Fruit fly (Drosophila melanogaster) whole organism, embryonic: Measurements from ENCODE around the gene Mur2B.

ENCODE experiments used
- Bgb ChIP-seq: fragments of 200-800 bp; sonication (Bioruptor generic); IDR thresholded peaks from 2 replicates; pipeline ENCODE4 v1.3.6; 2022; ENCODE audit warnings: missing biosample characterization, missing genetic modification characterization; ENCODE audit not compliant: partially characterized antibody
- CG10147 ChIP-seq: fragments of 200-800 bp; sonication (Bioruptor generic); optimal IDR thresholded peaks from 2 replicates; lab custom pipeline; 2019; ENCODE audit warnings: missing biosample characterization, mild to moderate bottlenecking, missing genetic modification characterization, moderate library complexity
- CG10654 ChIP-seq: fragments of 200-800 bp; sonication (Bioruptor generic); optimal IDR thresholded peaks from 2 replicates; lab custom pipeline; 2016; ENCODE audit warnings: missing biosample characterization, missing genetic modification characterization
- CG11085 ChIP-seq: fragments of 200-800 bp; sonication (Bioruptor generic); IDR thresholded peaks from 2 replicates; pipeline ENCODE4 v1.3.6; 2022; ENCODE audit warnings: missing biosample characterization, missing genetic modification characterization
- CG14441 ChIP-seq: fragments of 200-800 bp; sonication (Bioruptor generic); IDR thresholded peaks from 2 replicates; pipeline ENCODE4 v1.3.6; 2022; ENCODE audit warnings: missing biosample characterization, missing genetic modification characterization
- CG15514 ChIP-seq: fragments of 200-800 bp; sonication (Bioruptor generic); optimal IDR thresholded peaks from 3 replicates; lab custom pipeline; 2017; ENCODE audit warnings: missing biosample characterization, missing genetic modification characterization, mild to moderate bottlenecking, moderate library complexity, missing genetic modification reagents
- CG16779 ChIP-seq: fragments of 200-800 bp; sonication (Bioruptor generic); IDR thresholded peaks from 2 replicates; pipeline ENCODE4 v1.3.6; 2022; ENCODE audit warnings: missing biosample characterization, missing genetic modification characterization
- CG17361 ChIP-seq: fragments of 200-800 bp; sonication (Bioruptor generic); IDR thresholded peaks from 3 replicates; pipeline ENCODE4 v1.3.6; 2022; ENCODE audit warnings: missing biosample characterization, missing genetic modification characterization
- CG17385 ChIP-seq: fragments of 200-800 bp; sonication (Bioruptor generic); optimal IDR thresholded peaks from 3 replicates; lab custom pipeline; 2018; ENCODE audit warnings: missing biosample characterization, mild to moderate bottlenecking, missing genetic modification characterization
- CG17802 ChIP-seq: fragments of 200-800 bp; sonication (Bioruptor generic); optimal IDR thresholded peaks from 2 replicates; lab custom pipeline; 2018; ENCODE audit warnings: missing biosample characterization, mild to moderate bottlenecking, missing genetic modification characterization, moderate library complexity
- CG2875 ChIP-seq: fragments of 200-800 bp; sonication (Bioruptor generic); optimal IDR thresholded peaks from 2 replicates; lab custom pipeline; 2017; ENCODE audit warnings: missing biosample characterization, mild to moderate bottlenecking, missing genetic modification characterization, missing genetic modification reagents
- CG30020 ChIP-seq: fragments of 200-800 bp; optimal IDR thresholded peaks from 2 replicates; lab custom pipeline; 2019; ENCODE audit warnings: missing biosample characterization, mild to moderate bottlenecking, missing genetic modification characterization, moderate library complexity
- CG32532 ChIP-seq: fragments of 200-800 bp; sonication (Bioruptor generic); IDR thresholded peaks from 2 replicates; pipeline ENCODE4 v1.3.6; 2022; ENCODE audit warnings: missing biosample characterization, missing genetic modification characterization
- CG4730 ChIP-seq: fragments of 200-800 bp; sonication (Bioruptor generic); IDR thresholded peaks from 2 replicates; pipeline ENCODE4 v1.3.6; 2022; ENCODE audit warnings: missing biosample characterization, missing genetic modification characterization
- CG6254 ChIP-seq: fragments of 200-800 bp; sonication (Bioruptor generic); optimal IDR thresholded peaks from 3 replicates; lab custom pipeline; 2017; ENCODE audit warnings: mild to moderate bottlenecking, missing biosample characterization, missing genetic modification reagents, missing genetic modification characterization
- CG6272 ChIP-seq: fragments of 200-800 bp; sonication (Bioruptor generic); IDR thresholded peaks from 2 replicates; pipeline ENCODE4 v1.3.6; 2022; ENCODE audit warnings: missing biosample characterization, missing genetic modification characterization
- CG6854 ChIP-seq: fragments of 200-800 bp; sonication (Bioruptor generic); optimal IDR thresholded peaks from 3 replicates; lab custom pipeline; 2017; ENCODE audit warnings: missing biosample characterization, mild to moderate bottlenecking, missing genetic modification characterization
- CG7786 ChIP-seq: fragments of 200-800 bp; sonication (Bioruptor generic); optimal IDR thresholded peaks from 2 replicates; lab custom pipeline; 2016; ENCODE audit warnings: missing biosample characterization, missing genetic modification characterization
- CG8765 ChIP-seq: fragments of 200-800 bp; sonication (Bioruptor generic); IDR thresholded peaks from 2 replicates; pipeline ENCODE4 v1.3.6; 2022; ENCODE audit warnings: missing biosample characterization, missing genetic modification characterization
- CG8944 ChIP-seq: fragments of 200-800 bp; sonication (Bioruptor generic); optimal IDR thresholded peaks from 3 replicates; lab custom pipeline; 2016; ENCODE audit warnings: missing biosample characterization, missing genetic modification characterization
- CG9609 ChIP-seq: fragments of 200-800 bp; sonication (Bioruptor generic); optimal IDR thresholded peaks from 3 replicates; lab custom pipeline; 2016; ENCODE audit warnings: missing biosample characterization, missing genetic modification characterization
- D ChIP-seq, 2 experiments: fragments of 200-800 bp in 1 of 2; fragments of >200 bp in 1 of 2; sonication (Bioruptor generic) in 1 of 2; optimal IDR thresholded peaks; 2 replicates in 1 of 2; 3 replicates in 1 of 2; lab custom pipeline; 2017; ENCODE audit warnings: mild to moderate bottlenecking in 1 of 2, missing biosample characterization in 1 of 2, missing genetic modification characterization in 1 of 2, missing genetic modification reagents in 1 of 2
- Dad ChIP-seq: fragments of 200-800 bp; sonication (Bioruptor generic); optimal IDR thresholded peaks from 3 replicates; lab custom pipeline; 2016; ENCODE audit warnings: missing biosample characterization, missing genetic modification characterization
- Gug ChIP-seq: fragments of 200-800 bp; sonication (Bioruptor generic); IDR thresholded peaks from 4 replicates; pipeline ENCODE4 v1.3.6; 2022; ENCODE audit warnings: missing biosample characterization, missing genetic modification characterization
- H15 ChIP-seq: fragments of 200-800 bp; sonication (Bioruptor generic); IDR thresholded peaks from 3 replicates; pipeline ENCODE4 v1.3.6; 2022; ENCODE audit warnings: missing biosample characterization, missing genetic modification characterization
- HHEX ChIP-seq: fragments of 200-800 bp; sonication (Bioruptor generic); optimal IDR thresholded peaks from 3 replicates; lab custom pipeline; 2017; ENCODE audit warnings: missing biosample characterization, mild to moderate bottlenecking, missing genetic modification characterization, missing genetic modification reagents
- MTF-1 ChIP-seq: fragments of 200-800 bp; sonication (Bioruptor generic); optimal IDR thresholded peaks from 2 replicates; lab custom pipeline; 2018; ENCODE audit warnings: missing biosample characterization, mild to moderate bottlenecking, missing genetic modification characterization, borderline replicate concordance
- Med ChIP-seq: fragments of 200-800 bp; sonication (Bioruptor generic); peaks from one replicate; lab custom pipeline; 2016; ENCODE audit warnings: missing biosample characterization, missing genetic modification characterization, mild to moderate bottlenecking, inconsistent platforms, moderate library complexity
- Mrtf ChIP-seq: fragments of 200-800 bp; sonication (Bioruptor generic); IDR thresholded peaks from 3 replicates; pipeline ENCODE4 v1.3.6; 2022; ENCODE audit warnings: missing biosample characterization, missing genetic modification characterization
- Neu2 ChIP-seq: fragments of 200-800 bp; sonication (Bioruptor generic); optimal IDR thresholded peaks from 3 replicates; lab custom pipeline; 2016; ENCODE audit warnings: missing biosample characterization, missing genetic modification characterization, borderline replicate concordance
- Six4 ChIP-seq: fragments of 200-800 bp; sonication (Bioruptor generic); optimal IDR thresholded peaks from 2 replicates; lab custom pipeline; 2016; ENCODE audit warnings: missing biosample characterization, missing genetic modification characterization
- Sry-δ ChIP-seq: fragments of 200-800 bp; sonication (Bioruptor generic); optimal IDR thresholded peaks from 2 replicates; lab custom pipeline; 2016; ENCODE audit warnings: missing biosample characterization, missing genetic modification characterization
- cas ChIP-seq: fragments of 200-800 bp; sonication (Bioruptor generic); IDR thresholded peaks from 2 replicates; pipeline ENCODE4 v1.3.6; 2022; ENCODE audit warnings: missing biosample characterization, missing genetic modification characterization
- danr ChIP-seq: fragments of 200-800 bp; sonication (Bioruptor generic); IDR thresholded peaks from 2 replicates; pipeline ENCODE4 v1.3.6; 2022; ENCODE audit warnings: missing biosample characterization, missing genetic modification characterization
- disco-r ChIP-seq: fragments of 200-800 bp; sonication (Bioruptor generic); optimal IDR thresholded peaks from 2 replicates; lab custom pipeline; 2016; ENCODE audit warnings: missing biosample characterization, missing genetic modification characterization
- ems ChIP-seq: fragments of 200-800 bp; sonication (Bioruptor generic); optimal IDR thresholded peaks from 3 replicates; lab custom pipeline; 2016; ENCODE audit warnings: missing biosample characterization, missing genetic modification characterization
- fd96Cb ChIP-seq: fragments of 200-800 bp; sonication (Bioruptor generic); optimal IDR thresholded peaks from 2 replicates; lab custom pipeline; 2018; ENCODE audit warnings: missing biosample characterization, mild to moderate bottlenecking, missing genetic modification characterization, moderate library complexity
- fu2 ChIP-seq: fragments of 200-800 bp; sonication (Bioruptor generic); optimal IDR thresholded peaks from 2 replicates; lab custom pipeline; 2016; ENCODE audit warnings: missing biosample characterization, missing genetic modification characterization
- kni ChIP-seq: fragments of 200-800 bp; sonication (Bioruptor generic); optimal IDR thresholded peaks from 3 replicates; lab custom pipeline; 2017; ENCODE audit warnings: mild to moderate bottlenecking, missing biosample characterization, missing genetic modification reagents, missing genetic modification characterization
- luna ChIP-seq: fragments of 200-800 bp; sonication (Bioruptor generic); optimal IDR thresholded peaks from 2 replicates; lab custom pipeline; 2016; ENCODE audit warnings: missing biosample characterization, missing genetic modification characterization
- org-1 ChIP-seq: fragments of 200-800 bp; sonication (Bioruptor generic); optimal IDR thresholded peaks from 2 replicates; lab custom pipeline; 2017; ENCODE audit warnings: missing biosample characterization, missing genetic modification characterization
- pzg ChIP-seq: fragments of 200-800 bp; sonication (Bioruptor generic); optimal IDR thresholded peaks from 3 replicates; lab custom pipeline; 2018; ENCODE audit warnings: missing biosample characterization, mild to moderate bottlenecking, missing genetic modification characterization, moderate library complexity
- run ChIP-seq: fragments of 200-800 bp; sonication (Bioruptor generic); optimal IDR thresholded peaks from 3 replicates; lab custom pipeline; 2018; ENCODE audit warnings: missing biosample characterization, mild to moderate bottlenecking, missing genetic modification characterization
- schlank ChIP-seq: fragments of 200-800 bp; sonication (Bioruptor generic); optimal IDR thresholded peaks from 2 replicates; lab custom pipeline; 2018; ENCODE audit warnings: missing biosample characterization, mild to moderate bottlenecking, missing genetic modification characterization
- sd ChIP-seq: fragments of 200-800 bp; sonication (Bioruptor generic); optimal IDR thresholded peaks from 3 replicates; lab custom pipeline; 2018; ENCODE audit warnings: missing biosample characterization, mild to moderate bottlenecking, missing genetic modification characterization, moderate library complexity
- sob ChIP-seq: fragments of 200-800 bp; sonication (Bioruptor generic); IDR thresholded peaks from 2 replicates; pipeline ENCODE4 v1.3.6; 2022; ENCODE audit warnings: missing biosample characterization, missing genetic modification characterization
- tup ChIP-seq: fragments of 200-800 bp; sonication (Bioruptor generic); optimal IDR thresholded peaks from 2 replicates; lab custom pipeline; 2016; ENCODE audit warnings: missing biosample characterization, mild to moderate bottlenecking, missing genetic modification characterization, moderate library complexity
- unc-4 ChIP-seq: fragments of 200-800 bp; sonication (Bioruptor generic); IDR thresholded peaks from 2 replicates; pipeline ENCODE4 v1.3.6; 2022; ENCODE audit warnings: missing biosample characterization, missing genetic modification characterization; ENCODE audit not compliant: partially characterized antibody
- wdn ChIP-seq: fragments of 200-800 bp; sonication (Bioruptor generic); IDR thresholded peaks from 2 replicates; pipeline ENCODE4 v1.3.6; 2022; ENCODE audit warnings: missing biosample characterization, missing genetic modification characterization
- wek ChIP-seq: fragments of 200-800 bp; sonication (Bioruptor generic); optimal IDR thresholded peaks from 3 replicates; lab custom pipeline; 2018; ENCODE audit warnings: missing biosample characterization, mild to moderate bottlenecking, missing genetic modification characterization, moderate library complexity
- wor ChIP-seq: fragments of 200-800 bp; sonication (Bioruptor generic); IDR thresholded peaks from 2 replicates; pipeline ENCODE4 v1.3.6; 2022; ENCODE audit warnings: missing biosample characterization, missing genetic modification characterization
- zf30C ChIP-seq: fragments of 200-800 bp; sonication (Bioruptor generic); optimal IDR thresholded peaks from 3 replicates; lab custom pipeline; 2018; ENCODE audit warnings: missing biosample characterization, mild to moderate bottlenecking, missing genetic modification characterization

The Mur2B gene

dm6 chrX:1664836-1665235 lies 3.8 kb downstream of the Mur2B start, which contains the start of gene dor (continued):
- TF ChIP-seq CG6254 (GFP tag; lab: Kevin White, UChicago) (no peak), CG6854 (GFP tag; lab: Kevin White, UChicago) (no peak), CG17385 (GFP tag; lab: Kevin White, UChicago) (no peak), fd96Cb (tag; lab: Kevin White, UChicago) (no peak), cas (GFP tag; lab: Robert Waterston, UW) (no peak), CG8765 (GFP tag; lab: Robert Waterston, UW) (no peak), tup (GFP tag; lab: Kevin White, UChicago) (no peak), sob (GFP tag; lab: Robert Waterston, UW) (no peak), Mrtf (GFP tag; lab: Robert Waterston, UW) (no peak), CG9609 (GFP tag; lab: Kevin White, UChicago) (no peak), run (tag; lab: Kevin White, UChicago) (no peak), CG16779 (GFP tag; lab: Robert Waterston, UW) (no peak), CG17361 (GFP tag; lab: Robert Waterston, UW) (no peak), wor (GFP tag; lab: Robert Waterston, UW) (no peak), Sry-δ (peak; percentile 88), CG2875 (no peak), CG10654 (no peak), org-1 (GFP tag; lab: Kevin White, UChicago) (no peak), luna (GFP tag; lab: Kevin White, UChicago) (no peak), disco-r (GFP tag; lab: Kevin White, UChicago) (no peak), Dad (GFP tag; lab: Kevin White, UChicago) (no peak), CG30020 (tag; lab: Kevin White, UChicago) (no peak), wek (GFP tag; lab: Kevin White, UChicago) (no peak), wdn (GFP tag; lab: Robert Waterston, UW) (no peak), unc-4 (GFP tag; lab: Robert Waterston, UW) (peak; percentile 80), MTF-1 (no peak), sd (no peak), CG6272 (no peak), fu2 (GFP tag; lab: Kevin White, UChicago) (no peak), CG11085 (GFP tag; lab: Robert Waterston, UW) (no peak), Neu2 (GFP tag; lab: Kevin White, UChicago) (peak; percentile 69), Gug (no peak), Six4 (GFP tag; lab: Kevin White, UChicago) (no peak), CG10147 (GFP tag; lab: Kevin White, UChicago) (no peak), CG4730 (GFP tag; lab: Robert Waterston, UW) (no peak), kni (no peak), ems (GFP tag; lab: Kevin White, UChicago) (no peak), D (optimal IDR thresholded peaks at IDR 0.05; lab: Kevin White, UChicago) (no peak), D (GFP tag; optimal IDR thresholded peaks at IDR 0.05; lab: Kevin White, UChicago) (no peak), Bgb (GFP tag; lab: Robert Waterston, UW) (peak; percentile 90), CG17802 (no peak), schlank (tag; lab: Kevin White, UChicago) (no peak), CG14441 (GFP tag; lab: Robert Waterston, UW) (no peak), CG8944 (GFP tag; lab: Kevin White, UChicago) (no peak), Med (peak; percentile 39), pzg (GFP tag; lab: Kevin White, UChicago) (peak; percentile 52), CG7786 (GFP tag; lab: Kevin White, UChicago) (no peak), HHEX (no peak), danr (GFP tag; lab: Robert Waterston, UW) (no peak), H15 (GFP tag; lab: Robert Waterston, UW) (no peak), CG32532 (GFP tag; lab: Robert Waterston, UW) (no peak), CG15514 (GFP tag; lab: Kevin White, UChicago) (peak; percentile 36), zf30C (GFP tag; lab: Kevin White, UChicago) (no peak)
